Fruit fly (Drosophila melanogaster) whole organism, larva: Measurements from ENCODE around the gene CG42580.
"Not testable (repeated sequence)": the region's sequence is repeated elsewhere in the genome, so short reads cannot be mapped to it uniquely, and the experiment has no call there.

Source experiments
- noc ChIP-seq: fragments of 200-800 bp; sonication (Bioruptor generic); optimal IDR thresholded peaks from 3 replicates; lab custom pipeline; 2019; ENCODE audit warnings: missing biosample characterization, mild to moderate bottlenecking, missing genetic modification characterization, moderate library complexity

The CG42580 gene

dm6 chrX:20573982-20574381 lies at the start of gene CG42580:
TSS of gene CG42580 (plus strand) at chrX:20574282.
- TF ChIP-seq noc (tag; lab: Kevin White, UChicago) = not testable (repeated sequence)

dm6 chrX:20524754-20525236 lies 49.3 kb upstream of the CG42580 start, which contains the start of gene Tak1:
TSS of gene Tak1 (minus strand) at chrX:20524928.
- no peak for TF ChIP-seq noc (tag; lab: Kevin White, UChicago)

DNA sequence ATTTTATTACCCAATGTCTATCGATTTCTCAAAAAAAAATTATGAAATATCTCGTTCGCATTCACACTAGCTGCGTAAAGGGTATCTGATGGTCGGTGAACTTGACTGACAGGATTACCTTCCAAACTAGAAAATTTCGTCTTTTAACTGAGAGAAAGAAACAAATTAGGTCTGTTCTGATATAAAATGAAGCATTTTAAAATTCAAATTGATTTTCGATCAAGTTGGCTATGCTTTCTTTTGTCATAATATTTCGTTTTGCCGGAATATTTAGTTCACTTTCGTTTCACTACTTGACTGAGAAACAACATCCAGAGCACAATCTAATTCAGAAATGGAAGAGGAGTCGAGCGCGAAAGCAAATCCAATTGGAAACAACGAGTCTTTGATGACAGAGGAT lies 46.8 kb upstream of the CG42580 start, which contains the start of gene CG42579:
TSS of gene CG42579 (plus strand) at position 301 of the 400 bp plus-strand sequence.
- TF ChIP-seq noc (tag; lab: Kevin White, UChicago) = not testable (repeated sequence)

dm6 chrX:20536112-20536511 lies 38.0 kb upstream of the CG42580 start:
- TF ChIP-seq noc (tag; lab: Kevin White, UChicago) = no peak

- no peak for TF ChIP-seq noc (tag; lab: Kevin White, UChicago)
These were observed 35.9 kb upstream of the CG42580 start, which contains the start of gene RunxB for dm6 chrX:20538197-20538596. TSS of gene RunxB (plus strand) at chrX:20538497.

dm6 chrX:20559582-20559981 lies 14.5 kb upstream of the CG42580 start:
- no peak for TF ChIP-seq noc (tag; lab: Kevin White, UChicago)

- TF ChIP-seq noc (tag; lab: Kevin White, UChicago) = no peak
These were observed 8.9 kb downstream of the CG42580 start for dm6 chrX:20582821-20583607.

dm6 chrX:20612979-20613378 lies 38.9 kb downstream of the CG42580 start:
- no peak for TF ChIP-seq noc (tag; lab: Kevin White, UChicago)

- TF ChIP-seq noc (tag; lab: Kevin White, UChicago) = no peak
These were observed 49.6 kb downstream of the CG42580 start, which contains the start of gene RunxA for dm6 chrX:20623673-20624072. TSS of gene RunxA (minus strand) at chrX:20623773.
